Fruit fly (Drosophila melanogaster): ENCODE data around the gene CG13247.
A peak's percentile ranks its signal among the peaks of the same experiment; 100 is the strongest.

The CG13247 gene

DNA sequence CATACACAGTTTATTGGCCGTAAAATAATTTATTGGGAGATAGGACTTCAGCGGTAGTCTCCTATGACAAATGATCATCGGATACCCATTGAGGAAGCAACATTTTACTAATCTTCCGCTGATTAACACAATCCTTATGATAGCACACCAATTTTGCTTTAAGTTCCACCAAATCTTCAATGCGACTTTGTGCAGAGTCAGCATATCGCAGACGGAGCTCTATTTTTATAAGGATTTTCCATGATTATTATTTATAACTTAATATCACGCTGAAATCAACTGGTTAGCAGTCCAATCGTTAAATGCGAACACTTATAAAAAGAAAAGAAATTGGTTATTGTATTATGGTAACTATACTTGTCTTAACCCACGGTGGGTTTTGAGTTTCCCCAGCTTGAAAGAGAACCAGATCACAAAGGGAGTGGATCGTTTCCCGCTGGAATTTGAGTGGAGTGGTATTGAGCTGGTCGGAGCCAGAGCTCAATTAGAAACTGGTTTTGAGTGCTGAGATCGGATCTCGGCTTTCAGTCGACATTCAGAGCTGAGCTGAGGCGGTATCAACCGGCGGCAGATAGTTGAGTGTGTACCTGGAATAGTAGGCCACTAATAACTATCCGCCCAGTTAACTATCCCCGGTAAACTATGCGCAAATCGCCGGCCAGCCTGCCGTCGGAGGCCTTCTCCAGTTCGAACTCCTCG is 3.3 kb upstream of the CG13247 start, which contains the start of the genes Toll-9 and in:
Gene Toll-9, minus strand, starts transcription at position 51 of the 699 bp plus-strand sequence.
Gene in, plus strand, starts transcription at position 525 of the 699 bp plus-strand sequence.
- TF ChIP-seq CG17801 (GFP tag; optimal IDR thresholded peaks at IDR 0.05; ENCODE audit: partially characterized antibody) = no peak

DNA sequence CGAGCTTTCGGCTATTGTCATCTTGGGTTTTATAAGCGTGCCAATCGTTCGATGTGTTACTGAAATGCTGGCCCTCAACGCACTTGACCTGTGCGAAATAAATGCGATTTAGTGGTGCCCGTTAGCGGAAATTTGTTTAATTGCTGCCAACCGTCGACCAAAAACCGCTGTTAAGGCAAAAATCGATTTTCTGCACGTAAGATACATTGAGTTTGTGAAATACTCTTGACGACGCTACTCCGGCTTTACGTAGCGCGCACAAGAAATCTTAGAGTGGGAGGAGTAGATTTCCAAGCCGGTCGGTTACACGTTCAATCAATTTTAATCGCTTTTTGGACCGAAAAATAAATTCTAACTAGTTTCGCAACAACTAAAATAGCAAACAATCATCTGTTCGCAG is 5.4 kb downstream of the CG13247 start:
- no peak for TF ChIP-seq CG17801 (GFP tag; optimal IDR thresholded peaks at IDR 0.05; ENCODE audit: partially characterized antibody)

DNA sequence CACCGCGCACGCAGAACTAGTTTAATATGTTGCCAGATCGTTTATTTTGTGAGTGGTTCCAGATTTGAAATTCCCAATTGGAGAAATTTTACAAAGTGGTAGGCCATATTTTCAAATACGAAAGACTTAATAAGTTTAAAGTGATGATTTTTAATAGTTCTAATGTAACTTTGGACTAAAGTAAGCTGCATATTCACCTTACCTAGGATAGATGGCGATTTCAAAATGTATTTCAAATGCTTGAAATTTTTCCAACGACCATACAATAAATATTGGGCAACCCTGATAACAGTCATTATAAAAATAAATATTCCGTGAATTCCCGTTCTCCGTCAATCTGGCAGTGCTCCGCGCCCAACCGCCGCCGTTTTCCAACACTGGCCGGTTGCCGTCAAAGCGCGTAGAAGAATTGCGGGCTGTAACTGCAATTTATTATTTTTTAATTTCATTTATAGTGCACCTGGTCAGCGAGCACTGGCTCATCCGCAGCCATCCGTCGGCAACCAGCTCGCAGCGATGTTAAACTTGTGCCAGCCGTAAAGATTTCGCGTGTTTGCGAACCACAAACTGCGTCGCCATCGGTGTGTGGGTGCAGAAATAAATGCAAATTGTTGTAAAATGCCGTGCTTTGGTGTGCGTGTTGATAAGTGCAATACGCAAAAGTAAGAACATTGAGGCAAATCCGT is 5.9 kb downstream of the CG13247 start, which contains the start of the genes Ide and RhoBTB:
Gene Ide, minus strand, starts transcription at position 19 of the 686 bp plus-strand sequence.
Gene RhoBTB, plus strand, starts transcription at position 365 of the 686 bp plus-strand sequence.
- peak; percentile 45 for TF ChIP-seq CG17801 (GFP tag; optimal IDR thresholded peaks at IDR 0.05; ENCODE audit: partially characterized antibody)

DNA sequence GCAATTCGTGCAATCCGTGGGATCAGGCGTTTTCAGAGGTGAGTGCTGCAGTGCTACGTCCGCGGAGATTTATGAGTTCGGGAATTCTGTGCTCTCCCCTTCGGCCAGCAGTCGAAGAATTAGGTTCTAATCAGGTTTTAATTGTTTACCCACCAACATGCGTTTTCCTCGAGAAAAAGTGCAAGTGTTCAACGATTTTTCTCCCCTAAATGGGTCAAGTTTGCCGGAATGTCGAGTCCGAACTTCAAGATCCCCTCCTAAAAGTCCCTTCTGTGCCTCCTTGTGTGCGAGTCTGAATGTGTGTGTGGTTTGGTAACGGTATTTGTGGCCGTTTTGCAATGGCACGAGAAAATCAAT is 6.4 kb downstream of the CG13247 start:
- TF ChIP-seq CG17801 (GFP tag; optimal IDR thresholded peaks at IDR 0.05; ENCODE audit: partially characterized antibody) = no peak

DNA sequence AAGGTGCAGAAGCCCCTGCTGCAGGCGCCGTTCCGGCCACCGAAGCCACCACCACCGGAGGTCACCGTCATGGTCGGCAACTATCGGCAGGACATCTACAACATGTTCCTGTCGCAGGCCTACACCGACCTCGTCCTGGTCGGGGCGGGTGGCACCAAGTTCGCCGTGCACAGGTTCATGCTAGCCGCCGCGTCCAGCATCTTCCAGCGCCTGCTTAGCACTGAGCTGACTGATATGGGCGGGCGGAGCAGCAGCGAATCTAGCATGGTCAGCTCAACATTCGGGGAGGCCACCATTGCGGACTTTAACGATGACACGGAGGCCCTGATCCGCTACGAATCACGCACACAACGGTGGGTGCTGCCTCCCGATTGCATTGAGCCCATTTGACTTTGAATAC is 9.4 kb downstream of the CG13247 start:
- no peak for TF ChIP-seq CG17801 (GFP tag; optimal IDR thresholded peaks at IDR 0.05; ENCODE audit: partially characterized antibody)

DNA sequence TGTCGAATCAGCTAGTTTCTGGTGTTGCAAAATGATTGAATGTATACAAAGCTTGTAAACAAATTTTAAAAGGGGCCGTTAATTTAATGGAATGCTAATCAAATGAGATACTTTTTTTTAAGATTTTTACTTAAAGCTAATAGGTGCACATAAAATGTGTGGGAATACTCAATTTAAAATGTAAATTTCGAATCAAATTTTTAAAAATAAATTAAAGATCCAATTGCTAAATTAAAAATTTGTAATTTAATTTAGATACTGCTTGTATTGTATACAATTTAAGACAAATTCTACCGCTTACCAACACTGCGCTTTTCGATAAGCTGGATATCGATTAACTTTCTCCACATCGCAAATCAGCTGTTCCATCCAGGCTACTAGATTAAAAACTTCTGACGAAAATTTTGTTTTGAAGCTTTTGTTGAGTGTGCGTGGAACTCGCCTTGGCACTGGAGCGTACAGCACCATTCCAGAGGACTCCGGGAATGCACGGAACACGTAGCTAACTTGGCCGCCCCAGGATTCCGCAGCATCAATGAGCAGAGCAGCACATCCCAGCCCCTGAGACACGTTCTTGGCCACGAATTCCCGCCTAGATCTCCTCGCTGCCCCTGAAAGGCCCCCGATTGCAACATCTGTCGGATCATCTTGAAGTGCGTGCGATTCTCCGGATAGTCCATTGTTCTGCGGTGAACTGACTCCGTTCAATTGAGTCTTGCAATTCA is 14.1 kb downstream of the CG13247 start, which contains the start of the genes CG5498 and fbl:
Gene CG5498, minus strand, starts transcription at position 24 of the 725 bp plus-strand sequence.
Gene fbl, plus strand, starts transcription at position 344 of the 725 bp plus-strand sequence.
- TF ChIP-seq CG17801 (GFP tag; optimal IDR thresholded peaks at IDR 0.05; ENCODE audit: partially characterized antibody) = peak; percentile 76

DNA sequence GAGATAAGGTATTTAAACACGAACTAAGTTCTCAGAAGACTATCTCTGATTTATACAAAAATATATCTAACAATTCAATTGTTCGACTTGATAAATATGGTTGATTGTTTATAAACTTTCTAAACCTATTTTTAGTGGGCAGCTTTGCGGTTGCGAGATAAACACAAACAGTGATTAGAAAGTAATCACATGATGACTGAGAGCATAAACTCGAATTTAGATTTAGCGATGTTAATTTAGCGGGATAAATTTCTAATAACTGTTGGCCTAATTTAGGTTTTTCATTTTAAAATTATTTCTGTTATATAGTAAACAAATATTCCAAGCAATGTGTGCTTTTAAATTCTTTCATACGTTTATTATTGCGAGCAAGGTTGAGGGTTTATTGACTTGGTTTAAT is 14.9 kb downstream of the CG13247 start:
- no peak for TF ChIP-seq CG17801 (GFP tag; optimal IDR thresholded peaks at IDR 0.05; ENCODE audit: partially characterized antibody)

DNA sequence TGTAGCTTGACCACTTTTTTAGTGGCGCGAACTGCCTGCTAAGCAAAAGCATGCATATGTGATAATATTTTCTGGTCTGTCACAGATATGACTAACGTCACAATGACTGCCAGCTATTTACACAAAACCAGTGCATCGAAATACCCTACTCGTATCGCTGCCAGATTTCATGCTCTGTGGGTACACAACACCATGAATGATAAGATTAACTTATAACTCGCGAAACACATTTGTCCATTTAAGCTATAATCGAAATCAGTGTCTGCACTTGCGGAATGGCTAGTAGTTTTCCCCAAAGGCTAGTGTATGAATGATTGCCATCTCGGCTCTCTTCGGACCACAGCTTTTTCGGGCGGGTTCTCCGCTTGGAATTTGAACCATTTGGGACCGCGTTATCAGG is 15.3 kb downstream of the CG13247 start:
- TF ChIP-seq CG17801 (GFP tag; optimal IDR thresholded peaks at IDR 0.05; ENCODE audit: partially characterized antibody) = no peak

DNA sequence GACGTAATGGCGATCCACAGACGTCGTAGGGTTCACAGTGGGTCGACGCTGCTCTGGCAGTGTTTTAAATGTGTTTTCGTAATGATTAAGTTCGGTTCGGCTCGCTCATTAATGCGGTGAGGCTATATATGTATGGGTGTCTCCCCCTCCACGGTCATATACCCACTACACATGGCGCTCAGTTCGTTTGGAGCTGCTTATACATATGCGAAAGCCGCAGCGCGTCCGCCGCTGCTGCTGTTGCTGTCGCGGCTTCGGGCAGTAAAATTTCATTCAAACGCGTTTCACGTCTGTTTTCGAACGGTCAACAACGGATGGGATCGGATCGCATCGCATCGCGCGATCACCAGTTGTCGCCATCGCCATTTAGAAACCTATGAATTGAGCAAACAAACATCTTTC is 15.9 kb downstream of the CG13247 start:
- TF ChIP-seq CG17801 (GFP tag; optimal IDR thresholded peaks at IDR 0.05; ENCODE audit: partially characterized antibody) = no peak

DNA sequence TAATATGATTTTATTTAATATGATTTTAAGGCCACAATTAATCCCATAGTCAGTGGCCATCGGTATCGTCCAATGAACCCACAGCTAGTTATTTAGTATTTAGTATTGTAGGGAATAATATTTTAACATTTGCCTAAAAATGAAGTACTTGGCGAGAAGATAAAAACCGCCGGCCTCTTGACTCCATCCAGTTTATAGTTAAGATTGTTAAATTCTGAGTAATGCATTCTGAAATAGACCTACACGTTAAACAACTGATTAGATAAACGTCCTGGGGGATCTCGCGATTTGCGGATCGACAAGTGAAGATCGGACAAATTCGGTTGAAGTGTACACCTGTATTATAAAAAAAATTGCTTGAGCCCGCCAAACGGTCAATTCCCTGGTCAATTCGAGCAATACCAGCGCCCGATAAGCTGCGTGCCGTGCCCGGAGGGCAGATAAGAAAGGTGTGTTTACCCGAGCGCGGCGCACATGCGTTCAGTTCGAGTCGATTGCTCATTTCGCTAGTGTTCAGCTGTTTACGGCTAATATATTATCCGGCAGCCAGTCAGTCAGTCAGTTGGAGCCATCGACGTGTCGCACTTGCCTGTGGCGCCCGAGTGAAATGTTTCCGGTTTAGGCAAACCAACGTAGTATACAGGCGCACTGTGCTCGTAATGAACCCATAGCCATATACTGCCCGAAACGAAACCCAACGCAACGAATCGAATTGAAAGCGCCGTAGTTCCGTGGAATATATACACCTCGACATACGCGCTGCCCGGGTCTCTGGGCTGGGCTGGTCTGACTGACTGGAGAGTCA is 17.1 kb downstream of the CG13247 start:
- TF ChIP-seq CG17801 (GFP tag; optimal IDR thresholded peaks at IDR 0.05; ENCODE audit: partially characterized antibody) = no peak

DNA sequence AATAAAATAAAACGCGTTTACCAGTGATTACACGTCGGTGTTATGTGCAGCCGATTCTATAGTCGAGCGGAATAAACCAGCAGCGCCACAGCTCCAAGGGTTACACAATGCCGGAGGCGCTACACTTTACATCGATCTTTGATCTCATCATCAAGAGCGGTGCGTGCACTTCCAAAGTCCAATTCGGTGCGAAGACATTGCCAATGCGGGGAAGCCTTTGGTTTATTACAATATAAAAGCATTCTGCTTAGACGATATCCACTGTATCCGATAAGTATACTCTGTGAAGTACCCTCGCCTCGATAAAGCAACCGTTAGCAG is 17.7 kb downstream of the CG13247 start:
- no peak for TF ChIP-seq CG17801 (GFP tag; optimal IDR thresholded peaks at IDR 0.05; ENCODE audit: partially characterized antibody)

DNA sequence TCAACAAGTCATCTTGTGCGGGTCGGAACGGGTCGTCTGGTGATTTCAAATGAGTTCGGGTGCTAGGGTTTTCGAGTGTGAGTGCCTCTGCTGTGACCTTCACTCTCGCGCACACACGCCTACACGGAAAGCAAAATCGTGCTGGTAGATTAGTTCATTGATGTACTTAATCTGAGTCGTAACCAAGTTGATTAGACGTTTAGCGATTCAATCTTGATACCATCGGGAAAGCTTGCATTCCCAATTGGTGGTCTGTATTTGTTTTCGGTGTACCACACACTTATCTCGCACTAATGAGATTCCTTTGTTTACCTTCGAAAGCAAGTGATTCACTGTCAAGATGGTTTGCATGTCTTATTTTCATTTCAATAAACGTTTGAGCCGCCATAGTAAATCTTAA is 18.9 kb downstream of the CG13247 start:
- TF ChIP-seq CG17801 (GFP tag; optimal IDR thresholded peaks at IDR 0.05; ENCODE audit: partially characterized antibody) = no peak

DNA sequence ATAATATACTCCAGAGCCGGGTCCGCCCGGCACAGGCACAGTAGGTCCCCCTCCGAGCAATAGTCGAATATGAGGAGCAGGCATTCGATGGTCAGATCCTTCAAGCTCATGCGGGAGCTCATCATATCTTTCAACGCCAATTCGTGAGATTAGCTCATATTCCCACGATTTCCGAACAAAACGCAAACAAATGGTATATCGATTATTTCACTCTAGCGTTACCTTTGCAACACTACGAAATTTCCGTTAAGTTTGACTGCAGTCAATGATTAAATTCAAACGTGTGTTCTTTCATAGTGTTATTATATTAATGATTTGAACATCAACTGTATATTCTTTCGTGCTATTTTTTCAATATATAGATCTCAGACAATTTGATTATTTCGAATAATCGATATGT is 23.2 kb downstream of the CG13247 start, which contains the start of gene CG33969:
Gene CG33969, minus strand, starts transcription at position 197 of the 400 bp plus-strand sequence.
- peak; percentile 2 for TF ChIP-seq CG17801 (GFP tag; optimal IDR thresholded peaks at IDR 0.05; ENCODE audit: partially characterized antibody)

DNA sequence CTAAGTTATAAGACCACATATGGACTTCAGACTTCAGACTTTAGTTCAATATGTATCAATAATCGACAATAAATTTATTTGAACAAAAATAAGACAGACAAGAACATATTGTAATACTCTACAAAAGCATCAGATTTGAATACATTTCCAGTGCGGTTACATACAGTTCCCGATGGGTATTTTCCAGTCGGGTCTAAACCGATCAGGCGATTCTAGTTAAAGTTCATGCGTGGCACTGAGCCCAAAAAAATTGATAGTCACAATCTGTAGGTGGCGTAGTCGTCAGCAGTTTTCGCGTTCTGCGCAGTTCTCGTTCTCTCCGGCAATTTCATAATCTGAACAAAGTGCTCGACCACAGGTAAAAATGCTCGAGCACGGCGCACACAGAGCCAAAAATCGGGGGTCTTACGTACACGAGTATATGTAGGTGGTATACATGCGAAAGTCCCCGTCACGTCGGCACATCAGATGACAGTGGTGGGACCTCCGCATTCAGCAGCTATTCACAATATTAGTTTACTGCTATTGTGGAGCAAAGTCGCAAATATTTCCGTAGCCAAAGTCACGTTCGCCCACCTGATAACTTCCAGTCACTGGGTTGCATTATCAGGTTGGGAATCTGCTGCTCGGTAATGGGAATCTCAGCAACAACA is 25.3 kb downstream of the CG13247 start:
- peak; percentile 75 for TF ChIP-seq CG17801 (GFP tag; optimal IDR thresholded peaks at IDR 0.05; ENCODE audit: partially characterized antibody)
